Worm (Caenorhabditis elegans) whole organism, L3 larva: ENCODE measurements around the gene msp-77.
"Not testable (repeated sequence)": the region's sequence is repeated elsewhere in the genome, so short reads cannot be mapped to it uniquely, and the experiment has no call there.

Experiments used
- R02D3.7 ChIP-seq: fragments of 150-350 bp; optimal IDR thresholded peaks from 2 replicates; lab custom pipeline; 2014; ENCODE audit warnings: missing biosample characterization, missing genetic modification characterization
- ama-1 ChIP-seq: fragments of 150-350 bp; optimal IDR thresholded peaks from 2 replicates; lab custom pipeline; 2018
- ceh-16 ChIP-seq: sonication (generic microtip); optimal IDR thresholded peaks from 2 replicates; lab custom pipeline; 2017; ENCODE audit warnings: missing biosample characterization, missing genetic modification characterization
- ceh-28 ChIP-seq: fragments of 150-350 bp; optimal IDR thresholded peaks from 2 replicates; lab custom pipeline; 2014; ENCODE audit warnings: missing biosample characterization, missing genetic modification reagents, missing genetic modification characterization
- ceh-82 ChIP-seq: fragments of 150-350 bp; optimal IDR thresholded peaks from 2 replicates; lab custom pipeline; 2014; ENCODE audit warnings: missing biosample characterization, missing genetic modification characterization
- daf-12 ChIP-seq: fragments of 150-350 bp; optimal IDR thresholded peaks from 2 replicates; lab custom pipeline; 2014; ENCODE audit warnings: missing biosample characterization, missing genetic modification reagents, missing genetic modification characterization
- elt-1 ChIP-seq: fragments of 150-350 bp; optimal IDR thresholded peaks from 2 replicates; lab custom pipeline; 2014; ENCODE audit warnings: missing biosample characterization, missing genetic modification characterization
- eor-1 ChIP-seq, 2 experiments: fragments of 150-350 bp; optimal IDR thresholded peaks; 2 replicates each; lab custom pipeline; 2014 to 2018; ENCODE audit warnings: missing biosample characterization in 2 of 2, missing genetic modification characterization in 2 of 2
- fkh-10 ChIP-seq: sonication (generic microtip); optimal IDR thresholded peaks from 2 replicates; lab custom pipeline; 2017; ENCODE audit warnings: missing biosample characterization, missing genetic modification reagents, missing genetic modification characterization
- fkh-2 ChIP-seq: fragments of 150-350 bp; optimal IDR thresholded peaks from 2 replicates; lab custom pipeline; 2014; ENCODE audit warnings: missing biosample characterization, missing genetic modification reagents, missing genetic modification characterization
- fos-1 ChIP-seq: fragments of 150-350 bp; optimal IDR thresholded peaks from 2 replicates; lab custom pipeline; 2014; ENCODE audit warnings: missing biosample characterization, missing genetic modification characterization
- hmg-11 ChIP-seq: sonication (generic microtip); optimal IDR thresholded peaks from 2 replicates; lab custom pipeline; 2016; ENCODE audit warnings: missing genetic modification characterization, missing compliant biosample characterization
- jun-1 ChIP-seq: fragments of 150-350 bp; optimal IDR thresholded peaks from 2 replicates; lab custom pipeline; 2014; ENCODE audit warnings: missing biosample characterization, missing genetic modification reagents, missing genetic modification characterization
- lin-39 ChIP-seq: fragments of 150-350 bp; optimal IDR thresholded peaks from 2 replicates; lab custom pipeline; 2018; ENCODE audit warnings: missing biosample characterization, missing genetic modification reagents, missing genetic modification characterization
- lsy-12 ChIP-seq: sonication (generic microtip); optimal IDR thresholded peaks from 2 replicates; lab custom pipeline; 2016; ENCODE audit warnings: mild to moderate bottlenecking, missing genetic modification characterization, missing compliant biosample characterization
- mdl-1 ChIP-seq: fragments of 150-350 bp; optimal IDR thresholded peaks from 2 replicates; lab custom pipeline; 2014; ENCODE audit warnings: missing biosample characterization, missing genetic modification characterization
- mml-1 ChIP-seq: fragments of 150-350 bp; sonication (generic microtip); optimal IDR thresholded peaks from 3 replicates; lab custom pipeline; 2014; ENCODE audit warnings: missing biosample characterization, missing genetic modification characterization
- nfya-1 ChIP-seq: sonication (generic microtip); optimal IDR thresholded peaks from 2 replicates; lab custom pipeline; 2017; ENCODE audit warnings: missing genetic modification characterization, mild to moderate bottlenecking, missing compliant biosample characterization, antibody characterized with exemption, moderate library complexity; ENCODE audit not compliant: insufficient read depth
- nhr-12 ChIP-seq: fragments of 150-350 bp; optimal IDR thresholded peaks from 2 replicates; lab custom pipeline; 2014; ENCODE audit warnings: missing biosample characterization, missing genetic modification characterization
- nhr-23 ChIP-seq: fragments of 150-350 bp; optimal IDR thresholded peaks from 2 replicates; lab custom pipeline; 2014; ENCODE audit warnings: missing biosample characterization, missing genetic modification reagents, missing genetic modification characterization
- nhr-237 ChIP-seq: fragments of 150-350 bp; optimal IDR thresholded peaks from 2 replicates; lab custom pipeline; 2014; ENCODE audit warnings: missing biosample characterization, missing genetic modification characterization
- nhr-25 ChIP-seq: sonication (generic microtip); optimal IDR thresholded peaks from 2 replicates; lab custom pipeline; 2017; ENCODE audit warnings: missing biosample characterization, missing genetic modification characterization
- nhr-43 ChIP-seq: sonication (generic microtip); optimal IDR thresholded peaks from 2 replicates; lab custom pipeline; 2016; ENCODE audit warnings: mild to moderate bottlenecking, missing genetic modification characterization, missing compliant biosample characterization; ENCODE audit not compliant: poor library complexity, severe bottlenecking
- nhr-67 ChIP-seq: fragments of 150-350 bp; optimal IDR thresholded peaks from 2 replicates; lab custom pipeline; 2014; ENCODE audit warnings: missing biosample characterization, missing genetic modification characterization
- pqm-1 ChIP-seq: fragments of 150-350 bp; optimal IDR thresholded peaks from 2 replicates; lab custom pipeline; 2017; ENCODE audit warnings: missing biosample characterization, missing genetic modification characterization, inconsistent platforms
- sea-2 ChIP-seq: fragments of 150-350 bp; sonication (generic microtip); optimal IDR thresholded peaks from 4 replicates; lab custom pipeline; 2014; ENCODE audit warnings: missing biosample characterization, missing genetic modification reagents, missing genetic modification characterization
- skn-1 ChIP-seq: fragments of 150-350 bp; optimal IDR thresholded peaks from 2 replicates; lab custom pipeline; 2014; ENCODE audit warnings: missing biosample characterization, missing genetic modification characterization
- snpc-4 ChIP-seq: fragments of 150-350 bp; optimal IDR thresholded peaks from 2 replicates; lab custom pipeline; 2014; ENCODE audit warnings: missing biosample characterization, missing genetic modification characterization
- unc-62 ChIP-seq: fragments of 150-350 bp; sonication (generic microtip); optimal IDR thresholded peaks from 4 replicates; lab custom pipeline; 2014; ENCODE audit warnings: missing biosample characterization, missing genetic modification reagents, missing genetic modification characterization
- ztf-11 ChIP-seq: fragments of 150-350 bp; optimal IDR thresholded peaks from 2 replicates; lab custom pipeline; 2014; ENCODE audit warnings: missing biosample characterization, missing genetic modification characterization
- ztf-4 ChIP-seq: fragments of 150-350 bp; optimal IDR thresholded peaks from 2 replicates; lab custom pipeline; 2014; ENCODE audit warnings: missing biosample characterization, missing genetic modification characterization

The msp-77 gene

ce11 chrIV:9889857-9890256 lies 4.6 kb upstream of the msp-77 start, which contains the start of gene ttbk-3:
ttbk-3 (minus strand) TSS chrIV:9889957.
- TF ChIP-seq nhr-237 (tag; lab: Kevin White, UChicago) (no peak), nhr-43 (tag; lab: Kevin White, UChicago) (no peak), eor-1 (tag; optimal IDR thresholded peaks at IDR 0.05; lab: Kevin White, UChicago) (no peak), ztf-11 (tag; lab: Kevin White, UChicago) (no peak), unc-62 (GFP tag; lab: Kevin White, UChicago) (no peak), jun-1 (tag; lab: Kevin White, UChicago) (no peak), ceh-28 (tag; lab: Kevin White, UChicago) (no peak), ama-1 (lab: Kevin White, UChicago) (no peak), nhr-67 (tag; lab: Kevin White, UChicago) (no peak), snpc-4 (no peak), mml-1 (tag; lab: Kevin White, UChicago) (no peak), fkh-2 (tag; lab: Kevin White, UChicago) (no peak), nhr-25 (tag; lab: Kevin White, UChicago) (no peak), mdl-1 (tag; lab: Kevin White, UChicago) (no peak), pqm-1 (tag; lab: Kevin White, UChicago) (no peak), ztf-4 (tag; lab: Kevin White, UChicago) (no peak), lsy-12 (tag; lab: Kevin White, UChicago) (no peak), fkh-10 (GFP tag; lab: Kevin White, UChicago) (no peak)

- TF ChIP-seq ama-1 (lab: Kevin White, UChicago) (no peak), nfya-1 (tag; lab: Kevin White, UChicago) (no peak), eor-1 (tag; optimal IDR thresholded peaks at IDR 0.05; lab: Kevin White, UChicago) (no peak), ceh-82 (no peak), hmg-11 (tag; lab: Kevin White, UChicago) (no peak), jun-1 (tag; lab: Kevin White, UChicago) (no peak)
These were observed 2.5 kb upstream of the msp-77 start, which contains the start of gene F32B6.4 for ce11 chrIV:9891938-9892337. F32B6.4 (minus strand) TSS chrIV:9892038.

ce11 chrIV:9893649-9894048 lies 782 bp upstream of the msp-77 start, which contains the start of gene sss-1:
sss-1 (minus strand) TSS chrIV:9893749.
- not testable (repeated sequence) for TF ChIP-seq fos-1; mdl-1 (tag; lab: Kevin White, UChicago); hmg-11 (tag; lab: Kevin White, UChicago)
- TF ChIP-seq, all 47 proteins: peak for 0; not testable (repeated sequence) for 47

ce11 chrIV:9895088-9895487 lies 657 bp downstream of the msp-77 start, which contains the start of gene ssp-32:
ssp-32 (plus strand) TSS chrIV:9895388.
- no peak for TF ChIP-seq nhr-23 (tag; lab: Kevin White, UChicago)
- TF ChIP-seq fkh-10 (GFP tag; lab: Kevin White, UChicago) = no peak
- TF ChIP-seq lsy-12 (tag; lab: Kevin White, UChicago) = no peak
- TF ChIP-seq skn-1 = no peak
- TF ChIP-seq ceh-28 (tag; lab: Kevin White, UChicago) = no peak
- no peak for TF ChIP-seq sea-2 (GFP tag; lab: Kevin White, UChicago)
- TF ChIP-seq lin-39 (tag; lab: Kevin White, UChicago) = no peak
- TF ChIP-seq ama-1 (lab: Kevin White, UChicago) = no peak
- TF ChIP-seq pqm-1 (tag; lab: Kevin White, UChicago) = no peak
- no peak for TF ChIP-seq mdl-1 (tag; lab: Kevin White, UChicago)
- TF ChIP-seq nfya-1 (tag; lab: Kevin White, UChicago) = no peak
- TF ChIP-seq R02D3.7 (tag; lab: Kevin White, UChicago) = no peak
- TF ChIP-seq, all 47 proteins: peak for 0

- TF ChIP-seq hmg-11 (tag; lab: Kevin White, UChicago) (no peak), elt-1 (tag; lab: Kevin White, UChicago) (no peak), fkh-10 (GFP tag; lab: Kevin White, UChicago) (no peak), jun-1 (tag; lab: Kevin White, UChicago) (no peak), ceh-16 (tag; lab: Kevin White, UChicago) (no peak), fkh-2 (tag; lab: Kevin White, UChicago) (no peak), daf-12 (tag; lab: Kevin White, UChicago) (no peak), nhr-12 (tag; lab: Kevin White, UChicago) (no peak), skn-1 (no peak), eor-1 (tag; optimal IDR thresholded peaks at IDR 0.05; lab: Kevin White, UChicago) (no peak), R02D3.7 (tag; lab: Kevin White, UChicago) (no peak), mdl-1 (tag; lab: Kevin White, UChicago) (no peak), ama-1 (lab: Kevin White, UChicago) (no peak)
These were observed 4.3 kb downstream of the msp-77 start, which contains the start of gene tbc-3 for ce11 chrIV:9898712-9899111. tbc-3 (plus strand) TSS chrIV:9899012.
